Worm (Caenorhabditis elegans) whole organism, L1 larva: Measurements from ENCODE around the gene gst-9.
A peak's percentile ranks its signal among the peaks of the same experiment; 100 is the strongest.

ENCODE experiments used
- C34B4.2 ChIP-seq: sonication (generic microtip); optimal IDR thresholded peaks from 2 replicates; lab custom pipeline; 2017; ENCODE audit warnings: mild to moderate bottlenecking, missing genetic modification characterization, missing compliant biosample characterization
- Y116A8C.19 ChIP-seq: sonication (generic microtip); optimal IDR thresholded peaks from 2 replicates; lab custom pipeline; 2016; ENCODE audit warnings: missing compliant biosample characterization, missing genetic modification characterization, borderline replicate concordance
- blmp-1 ChIP-seq: fragments of 150-350 bp; optimal IDR thresholded peaks from 2 replicates; lab custom pipeline; 2014; ENCODE audit warnings: missing biosample characterization, missing genetic modification characterization
- ceh-63 ChIP-seq: fragments of 200-800 bp; sonication (Bioruptor generic); optimal IDR thresholded peaks from 2 replicates; lab custom pipeline; 2018; ENCODE audit warnings: mild to moderate bottlenecking, missing genetic modification characterization, missing compliant biosample characterization
- ceh-90 ChIP-seq: sonication (generic microtip); optimal IDR thresholded peaks from 2 replicates; lab custom pipeline; 2016; ENCODE audit warnings: missing genetic modification characterization, missing compliant biosample characterization
- dpl-1 ChIP-seq, 3 experiments: fragments of 150-350 bp in 2 of 3; sonication (generic microtip) in 1 of 3; optimal IDR thresholded peaks; 2 replicates each; lab custom pipeline; 2014 to 2017; ENCODE audit warnings: missing biosample characterization in 3 of 3, missing genetic modification characterization in 3 of 3, missing genetic modification reagents in 3 of 3
- efl-1 ChIP-seq, 4 experiments: fragments of 150-350 bp; optimal IDR thresholded peaks in 3 of 4; peaks in 1 of 4; 1 replicate in 1 of 4; 2 replicates in 3 of 4; lab custom pipeline; 2014; ENCODE audit warnings: missing biosample characterization in 2 of 4, missing genetic modification characterization in 2 of 4, missing genetic modification reagents in 2 of 4
- egl-27 ChIP-seq, 2 experiments: fragments of 150-350 bp in 1 of 2; sonication (generic microtip); optimal IDR thresholded peaks; 3 replicates each; lab custom pipeline; 2017 to 2018; ENCODE audit warnings: missing biosample characterization in 2 of 2, missing genetic modification characterization in 2 of 2, missing genetic modification reagents in 2 of 2
- elt-2 ChIP-seq: sonication (generic microtip); optimal IDR thresholded peaks from 2 replicates; lab custom pipeline; 2016; ENCODE audit warnings: missing genetic modification characterization, mild to moderate bottlenecking, inconsistent platforms, missing compliant biosample characterization, missing genetic modification reagents
- elt-3 ChIP-seq, 6 experiments: fragments of 150-350 bp in 1 of 6; sonication (generic microtip); optimal IDR thresholded peaks; 2 replicates each; lab custom pipeline; 2017 to 2018; ENCODE audit warnings: missing biosample characterization in 6 of 6, missing genetic modification characterization in 6 of 6, inconsistent platforms in 1 of 6
- ets-5 ChIP-seq: fragments of 200-800 bp; sonication (Bioruptor generic); IDR thresholded peaks from 2 replicates; pipeline ENCODE4 v1.3.6; 2022; ENCODE audit warnings: missing genetic modification characterization, missing compliant biosample characterization
- jun-1 ChIP-seq: fragments of 150-350 bp; optimal IDR thresholded peaks from 2 replicates; lab custom pipeline; 2014; ENCODE audit warnings: missing biosample characterization, missing genetic modification reagents, missing genetic modification characterization
- lin-14 ChIP-seq: fragments of 200-800 bp; sonication (Bioruptor generic); optimal IDR thresholded peaks from 2 replicates; lab custom pipeline; 2018; ENCODE audit warnings: mild to moderate bottlenecking, missing genetic modification characterization, moderate library complexity, missing compliant biosample characterization
- lin-35 ChIP-seq, 2 experiments: fragments of 150-350 bp; optimal IDR thresholded peaks; 2 replicates each; lab custom pipeline; 2014; ENCODE audit warnings: missing biosample characterization in 2 of 2, missing genetic modification characterization in 2 of 2, missing genetic modification reagents in 2 of 2
- mdl-1 ChIP-seq, 2 experiments: fragments of 150-350 bp; optimal IDR thresholded peaks; 2 replicates each; lab custom pipeline; 2014 to 2017; ENCODE audit warnings: missing biosample characterization in 2 of 2, missing genetic modification characterization in 2 of 2, inconsistent platforms in 1 of 2
- mep-1 ChIP-seq: fragments of 150-350 bp; optimal IDR thresholded peaks from 2 replicates; lab custom pipeline; 2014; ENCODE audit warnings: missing biosample characterization, missing genetic modification characterization
- nhr-19 ChIP-seq: fragments of 200-800 bp; sonication (Bioruptor generic); conservative IDR thresholded peaks from 2 replicates; pipeline ENCODE4 v1.3.6; 2022; ENCODE audit warnings: missing genetic modification characterization, missing compliant biosample characterization
- nhr-20 ChIP-seq: sonication (generic microtip); optimal IDR thresholded peaks from 2 replicates; lab custom pipeline; 2016; ENCODE audit warnings: mild to moderate bottlenecking, missing genetic modification characterization, missing compliant biosample characterization
- nhr-71 ChIP-seq: sonication (generic microtip); optimal IDR thresholded peaks from 2 replicates; lab custom pipeline; 2016; ENCODE audit warnings: mild to moderate bottlenecking, missing genetic modification characterization, moderate library complexity, missing compliant biosample characterization
- nhr-85 ChIP-seq: sonication (generic microtip); peaks from one replicate; lab custom pipeline; 2016; ENCODE audit warnings: missing genetic modification characterization, inconsistent platforms, missing compliant biosample characterization
- nhr-90 ChIP-seq: sonication (generic microtip); optimal IDR thresholded peaks from 2 replicates; lab custom pipeline; 2016; ENCODE audit warnings: mild to moderate bottlenecking, missing genetic modification characterization, missing compliant biosample characterization; ENCODE audit not compliant: poor library complexity
- skn-1 ChIP-seq: fragments of 150-350 bp; optimal IDR thresholded peaks from 2 replicates; lab custom pipeline; 2014; ENCODE audit warnings: missing biosample characterization, missing genetic modification characterization
- snu-23 ChIP-seq: sonication (generic microtip); optimal IDR thresholded peaks from 2 replicates; lab custom pipeline; 2016; ENCODE audit warnings: missing genetic modification characterization, missing compliant biosample characterization
- tbx-2 ChIP-seq: sonication (generic microtip); optimal IDR thresholded peaks from 2 replicates; lab custom pipeline; 2016; ENCODE audit warnings: missing genetic modification characterization, missing compliant biosample characterization
- tlp-1 ChIP-seq: fragments of 150-350 bp; optimal IDR thresholded peaks from 2 replicates; lab custom pipeline; 2014; ENCODE audit warnings: missing biosample characterization, missing genetic modification characterization
- unc-130 ChIP-seq: fragments of 150-350 bp; optimal IDR thresholded peaks from 2 replicates; lab custom pipeline; 2017; ENCODE audit warnings: missing biosample characterization, missing genetic modification characterization, inconsistent platforms
- unc-30 ChIP-seq: sonication (generic microtip); optimal IDR thresholded peaks from 2 replicates; lab custom pipeline; 2017; ENCODE audit warnings: missing biosample characterization, missing genetic modification characterization
- unc-62 ChIP-seq: fragments of 150-350 bp; optimal IDR thresholded peaks from 2 replicates; lab custom pipeline; 2014; ENCODE audit warnings: missing biosample characterization, missing genetic modification reagents, missing genetic modification characterization

The gst-9 gene

DNA sequence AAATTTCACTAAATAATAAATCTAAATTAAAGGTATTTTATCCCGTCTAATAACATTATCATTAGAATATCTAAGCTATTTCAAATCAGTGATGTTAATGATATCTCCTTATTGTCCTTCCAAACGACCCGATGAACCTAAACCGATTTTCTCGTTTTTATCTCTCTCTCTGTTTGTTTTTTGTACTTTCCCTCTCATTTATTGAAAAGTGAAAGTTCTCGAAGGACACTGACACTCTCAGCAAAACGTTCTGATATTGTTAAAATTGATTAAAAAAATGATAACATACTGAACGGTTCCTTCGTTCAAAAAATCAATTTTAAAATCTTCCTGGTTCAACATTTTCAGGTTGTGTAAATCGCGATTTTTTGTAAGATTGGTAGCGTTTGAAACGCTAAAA lies 15.3 kb upstream of the gst-9 start, which contains the start of gene F11G11.13:
TSS of gene F11G11.13 (minus strand) at position 89 of the 400 bp plus-strand sequence.
- TF ChIP-seq elt-3 (tag; optimal IDR thresholded peaks at IDR 0.05; lab: Kevin White, UChicago) (peak in 1 of 6 experiments; percentile 7), blmp-1 (tag; lab: Kevin White, UChicago) (peak; percentile 90), nhr-85 (tag; lab: Kevin White, UChicago) (peak; percentile 55), ceh-90 (no peak)

DNA sequence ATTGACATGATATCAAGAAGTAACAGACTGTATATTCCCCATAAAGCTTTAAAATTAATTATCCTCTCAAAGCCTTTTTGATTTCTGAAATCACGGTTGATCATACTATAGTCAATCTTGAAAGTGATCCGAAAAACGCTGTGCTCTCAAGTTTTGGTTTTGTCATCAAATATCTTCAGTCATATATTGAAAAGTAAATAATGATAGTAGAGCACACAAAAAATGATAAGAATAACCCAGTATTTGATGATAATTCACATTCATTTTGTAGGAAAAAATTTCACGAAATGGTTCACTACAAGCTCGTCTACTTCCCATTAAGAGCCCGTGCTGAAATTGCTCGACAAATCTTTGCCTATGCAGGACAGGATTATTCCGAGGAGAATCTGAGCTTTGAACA lies 11.8 kb upstream of the gst-9 start, which contains the start of gene gst-6:
TSS of gene gst-6 (plus strand) at position 263 of the 400 bp plus-strand sequence.
- TF ChIP-seq elt-2 (peak; percentile 63), unc-30 (tag; lab: Kevin White, UChicago) (no peak)

DNA sequence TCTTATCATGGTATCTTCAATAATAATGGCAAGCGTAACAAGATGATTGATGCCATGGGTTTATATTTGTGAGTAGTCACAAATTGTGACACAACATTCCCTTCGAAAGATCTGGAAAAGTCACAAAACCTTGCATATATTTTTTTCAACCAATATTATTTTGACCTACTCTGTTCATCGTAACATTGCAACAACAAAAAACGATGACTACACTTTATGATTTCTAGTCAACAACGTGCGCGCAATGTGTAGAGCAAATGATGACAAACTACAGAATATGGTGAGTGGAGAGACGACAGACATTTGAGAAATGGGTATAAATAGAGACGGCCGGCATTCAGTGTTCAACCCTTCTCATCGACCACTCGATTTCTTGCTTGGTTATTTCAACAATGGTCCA lies 9.7 kb upstream of the gst-9 start, which contains the start of gene gst-7:
TSS of gene gst-7 (plus strand) at position 336 of the 400 bp plus-strand sequence.
- TF ChIP-seq elt-2 (peak; percentile 87), efl-1 (optimal IDR thresholded peaks at IDR 0.05; lab: Kevin White, UChicago) (peak; percentile 3), efl-1 (GFP tag; optimal IDR thresholded peaks at IDR 0.05 in 1 of 2; lab: Kevin White, UChicago) (peak in 1 of 2 experiments; percentile 77), ceh-90 (no peak), nhr-85 (tag; lab: Kevin White, UChicago) (peak; percentile 69), ceh-63 (GFP tag; lab: Kevin White, UChicago) (no peak), elt-3 (tag; optimal IDR thresholded peaks at IDR 0.05; lab: Kevin White, UChicago) (peak in 2 of 6 experiments; percentile 9 to 17), snu-23 (GFP tag; lab: Kevin White, UChicago) (peak; percentile 44), jun-1 (tag; lab: Kevin White, UChicago) (no peak), Y116A8C.19 (no peak), C34B4.2 (tag; lab: Kevin White, UChicago) (no peak), nhr-71 (tag; lab: Kevin White, UChicago) (peak; percentile 48), mdl-1 (tag; optimal IDR thresholded peaks at IDR 0.05; lab: Kevin White, UChicago) (peak in 1 of 2 experiments; percentile 29), nhr-19 (GFP tag; lab: Robert Waterston, UW) (0 out of 2 replicates have a peak, but pooled peaks have one; percentile 8), lin-14 (GFP tag; lab: Kevin White, UChicago) (peak; percentile 65), dpl-1 (GFP tag; optimal IDR thresholded peaks at IDR 0.05; lab: Kevin White, UChicago) (peak in 1 of 3 experiments; percentile 15), tbx-2 (tag; lab: Kevin White, UChicago) (peak; percentile 40), tlp-1 (tag; lab: Kevin White, UChicago) (no peak), lin-35 (GFP tag; optimal IDR thresholded peaks at IDR 0.05; lab: Kevin White, UChicago) (peak in 1 of 2 experiments; percentile 68), skn-1 (peak; percentile 98), ets-5 (GFP tag; lab: Robert Waterston, UW) (no peak), nhr-90 (tag; lab: Kevin White, UChicago) (peak; percentile 19), nhr-20 (peak; percentile 90), unc-62 (GFP tag; lab: Kevin White, UChicago) (no peak)

- TF ChIP-seq nhr-19 (GFP tag; lab: Robert Waterston, UW) (no peak), nhr-20 (peak; percentile 39)
These were observed 8.9 kb upstream of the gst-9 start for ce11 chrII:4882498-4882897.

DNA sequence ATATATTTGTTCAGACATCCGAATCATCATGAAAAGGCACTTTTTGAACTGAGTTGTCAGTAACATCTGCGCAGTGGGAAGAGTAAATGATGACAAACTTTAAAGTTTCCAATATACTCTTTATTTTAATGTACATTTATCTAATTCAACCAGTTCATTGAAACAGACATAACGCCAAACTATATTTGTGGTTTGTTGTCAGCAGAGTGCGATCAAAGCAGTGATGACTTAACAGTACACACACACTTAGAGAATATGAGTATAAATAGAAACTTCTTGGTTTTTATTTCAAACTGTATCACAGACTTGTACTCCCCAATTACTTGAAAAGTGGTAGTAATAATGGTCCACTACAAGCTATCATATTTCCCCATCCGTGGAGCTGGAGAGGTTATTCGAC lies 8.0 kb upstream of the gst-9 start, which contains the start of gene gst-8:
TSS of gene gst-8 (plus strand) at position 301 of the 400 bp plus-strand sequence.
- TF ChIP-seq elt-2 (peak; percentile 10), unc-130 (tag; lab: Kevin White, UChicago) (no peak)
- TF ChIP-seq, all 84 proteins: peak for 1

DNA sequence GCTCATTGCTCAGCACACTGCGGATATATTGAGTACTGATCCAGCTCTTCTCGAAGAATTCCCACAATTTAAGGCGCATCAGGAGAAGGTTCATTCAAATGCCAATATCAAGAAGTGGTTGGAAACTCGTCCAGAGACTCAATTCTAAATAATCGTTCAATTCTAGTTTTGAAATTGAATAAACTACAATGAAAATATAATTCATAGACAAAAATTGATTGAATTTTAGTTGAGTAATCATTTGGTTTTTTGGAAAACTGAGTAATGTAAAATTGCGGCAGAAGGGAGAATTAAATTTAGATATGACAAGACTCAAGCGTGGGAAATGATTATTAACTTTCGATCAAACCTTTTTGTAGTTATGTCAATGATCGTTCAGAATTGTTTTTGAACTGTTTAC lies 7.0 kb upstream of the gst-9 start:
- TF ChIP-seq efl-1 (optimal IDR thresholded peaks at IDR 0.05; lab: Kevin White, UChicago) (no peak), efl-1 (GFP tag; optimal IDR thresholded peaks at IDR 0.05 in 1 of 2; lab: Kevin White, UChicago) (peak in 1 of 2 experiments; percentile 52), mep-1 (tag; lab: Kevin White, UChicago) (no peak), egl-27 (tag; optimal IDR thresholded peaks at IDR 0.05; lab: Kevin White, UChicago) (no peak), skn-1 (no peak)
- TF ChIP-seq, all 84 proteins: peak for 1
